Fruit fly (Drosophila melanogaster): ENCODE data around the gene CG17450.

dm6 chrX:21632213-21632612 is 23.5 kb upstream of the CG17450 start:
- no peak for TF ChIP-seq dmrt93B (GFP tag; optimal IDR thresholded peaks at IDR 0.05)
- no peak for TF ChIP-seq fru (GFP tag; optimal IDR thresholded peaks at IDR 0.05)
- TF ChIP-seq ey (GFP tag; optimal IDR thresholded peaks at IDR 0.05): no peak
- TF ChIP-seq Myc (optimal IDR thresholded peaks at IDR 0.05): no peak
- no peak for TF ChIP-seq sage (GFP tag; optimal IDR thresholded peaks at IDR 0.05)
- no peak for TF ChIP-seq psq (GFP tag; optimal IDR thresholded peaks at IDR 0.05)
- no peak for TF ChIP-seq CG32264 (GFP tag; optimal IDR thresholded peaks at IDR 0.05)
- TF ChIP-seq Dfd (GFP tag; optimal IDR thresholded peaks at IDR 0.05): no peak

Measured in whole organism, wandering third instar larva.